Worm (Caenorhabditis elegans): Measurements from ENCODE around the gene F37C12.21.

F37C12.21 gene

DNA sequence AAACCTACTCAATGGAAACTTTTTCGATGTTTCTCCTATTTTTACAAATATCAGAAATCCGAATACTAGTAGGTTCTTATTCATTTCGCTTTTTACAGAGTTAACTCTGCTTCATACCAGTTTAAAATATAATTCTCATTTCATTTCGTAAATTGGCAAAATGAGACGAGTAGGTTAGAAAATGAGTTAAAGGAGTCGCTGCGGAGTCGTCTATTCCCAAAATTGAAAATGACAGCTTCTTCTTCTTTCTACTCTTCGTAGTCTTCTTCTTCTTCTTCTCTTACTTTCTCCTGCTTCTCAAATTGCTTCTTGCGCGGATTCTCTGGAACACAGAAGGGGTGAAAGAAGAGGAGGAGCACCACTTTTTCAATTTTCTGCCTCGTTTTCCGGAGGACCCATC lies 43.4 kb upstream of the F37C12.21 start, which contains the start of gene glr-2 (continued):
- TF ChIP-seq dpl-1 (GFP tag; optimal IDR thresholded peaks at IDR 0.05), result no peak
- no peak for TF ChIP-seq hmg-1.1 (GFP tag; IDR thresholded peaks at IDR 0.05)
- TF ChIP-seq ceh-62 (tag; optimal IDR thresholded peaks at IDR 0.05), result no peak

DNA sequence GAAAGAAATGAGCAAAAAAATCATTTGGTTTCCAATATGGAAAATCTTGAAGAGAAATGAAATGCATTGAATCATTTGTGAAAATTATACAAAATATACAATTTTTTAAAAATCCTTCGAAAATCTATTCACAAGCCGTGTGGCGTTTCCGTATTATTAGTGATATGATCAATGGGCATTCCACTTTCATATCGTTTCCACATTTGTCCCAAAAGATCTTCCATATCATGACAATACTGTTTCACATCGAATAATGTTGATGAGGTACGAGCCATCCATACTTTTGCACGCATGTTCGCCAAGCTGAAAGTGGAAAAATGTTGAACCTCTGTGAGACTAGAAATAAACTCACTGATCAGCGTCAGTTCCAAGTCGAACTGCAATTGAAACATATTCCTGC lies 41.8 kb upstream of the F37C12.21 start:
- no peak for TF ChIP-seq F10B5.3 (tag; optimal IDR thresholded peaks at IDR 0.05)
- TF ChIP-seq aha-1 (tag), result peak; percentile 91
- TF ChIP-seq lir-3 (tag; optimal IDR thresholded peaks at IDR 0.05), result no peak
- no peak for TF ChIP-seq F49E8.2 (tag; optimal IDR thresholded peaks at IDR 0.05; ENCODE audit: borderline replicate concordance)
- TF ChIP-seq duxl-1 (tag; optimal IDR thresholded peaks at IDR 0.05; ENCODE audit: poor library complexity), result no peak
- no peak for TF ChIP-seq ces-1 (GFP tag; optimal IDR thresholded peaks at IDR 0.05)
- no peak for TF ChIP-seq dpl-1 (GFP tag; optimal IDR thresholded peaks at IDR 0.05)
- 0 out of 2 replicates have a peak, but pooled peaks have one; percentile 12 for TF ChIP-seq T26A8.4 (GFP tag; IDR thresholded peaks at IDR 0.05)
- no peak for TF ChIP-seq F26F4.8 (GFP tag; conservative IDR thresholded peaks at IDR 0.05)
- TF ChIP-seq nhr-28 (tag; optimal IDR thresholded peaks at IDR 0.05), result no peak

DNA sequence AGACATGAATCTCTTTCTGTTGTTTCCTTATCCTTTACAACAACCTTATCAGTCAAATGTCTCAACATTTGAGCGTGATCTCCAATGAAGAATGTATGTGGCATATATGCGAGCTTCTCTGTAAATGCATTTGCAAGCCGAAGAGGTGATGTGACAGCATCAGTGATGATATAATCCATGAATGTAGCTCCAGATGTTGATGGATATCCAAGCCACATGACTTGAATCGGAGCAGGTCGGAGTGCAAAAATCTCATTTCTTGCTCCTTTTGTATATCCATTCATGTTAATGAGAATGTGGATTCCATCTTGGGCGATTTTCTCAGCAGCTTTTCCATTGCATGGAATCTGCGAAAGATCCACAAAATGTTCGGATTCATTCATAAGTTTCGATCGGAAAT lies 40.0 kb upstream of the F37C12.21 start:
- TF ChIP-seq aha-1 (tag) (peak; percentile 77), nhr-25 (tag; optimal IDR thresholded peaks at IDR 0.05; ENCODE audit: borderline replicate concordance, insufficient read depth) (no peak)

DNA sequence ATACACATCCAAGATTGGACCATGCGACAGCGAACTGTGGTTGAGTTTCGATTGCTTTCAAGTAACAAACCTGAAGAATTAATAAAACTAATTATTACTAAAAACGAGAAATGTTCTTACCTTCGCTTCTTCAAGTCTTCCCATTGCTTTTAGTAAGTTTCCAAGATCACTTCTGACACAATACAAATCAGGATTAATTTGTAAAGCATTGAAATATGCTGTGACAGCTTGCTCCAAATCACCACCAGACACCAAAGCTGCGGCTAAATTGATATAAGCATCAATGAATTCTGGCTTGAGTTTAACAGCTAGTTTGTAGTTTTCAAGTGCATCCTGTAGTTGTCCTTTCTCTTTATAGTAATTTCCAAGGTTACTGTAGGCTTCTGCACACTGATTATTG lies 38.0 kb upstream of the F37C12.21 start:
- TF ChIP-seq aha-1 (tag), result peak; percentile 91
- no peak for TF ChIP-seq dpl-1 (GFP tag; optimal IDR thresholded peaks at IDR 0.05)
- no peak for TF ChIP-seq arid-1 (GFP tag; conservative IDR thresholded peaks at IDR 0.05)
- TF ChIP-seq ztf-7 (tag; optimal IDR thresholded peaks at IDR 0.05), result no peak
- peak in 1 of 2 experiments; percentile 54 for TF ChIP-seq unc-62 (GFP tag; optimal IDR thresholded peaks at IDR 0.05 in 1 of 2)
- TF ChIP-seq unc-62 (tag; optimal IDR thresholded peaks at IDR 0.05), result no peak

DNA sequence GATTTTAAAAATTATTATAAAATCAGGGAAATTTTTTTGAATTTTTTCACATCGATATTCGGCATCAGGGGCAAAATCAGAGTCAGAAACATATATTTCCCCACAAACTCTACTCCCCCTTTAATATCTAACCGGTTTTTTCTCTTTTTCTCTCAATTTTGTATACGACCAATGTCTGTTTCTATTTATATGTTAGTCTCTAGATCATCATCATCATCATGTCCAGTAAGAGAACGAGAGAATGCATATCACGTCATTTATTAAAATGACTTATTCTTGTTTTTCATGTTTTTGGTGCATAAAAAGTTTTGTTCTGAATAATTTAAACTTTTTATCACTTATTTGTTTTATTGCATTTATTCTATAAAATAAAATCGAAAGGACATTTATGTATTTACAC lies 35.6 kb upstream of the F37C12.21 start:
- TF ChIP-seq daf-16 (GFP tag; optimal IDR thresholded peaks at IDR 0.05) (no peak), daf-16 (tag; optimal IDR thresholded peaks at IDR 0.05) (no peak), ctbp-1 (GFP tag; IDR thresholded peaks at IDR 0.05) (0 out of 2 replicates have a peak, but pooled peaks have one; percentile 37), nhr-76 (tag; optimal IDR thresholded peaks at IDR 0.05) (no peak), mep-1 (tag; optimal IDR thresholded peaks at IDR 0.05) (peak; percentile 2), dmd-9 (GFP tag; IDR thresholded peaks at IDR 0.05) (no peak), duxl-1 (tag; optimal IDR thresholded peaks at IDR 0.05; ENCODE audit: poor library complexity) (no peak), T26A8.4 (GFP tag; IDR thresholded peaks at IDR 0.05) (0 out of 2 replicates have a peak, but pooled peaks have one; percentile 7)

DNA sequence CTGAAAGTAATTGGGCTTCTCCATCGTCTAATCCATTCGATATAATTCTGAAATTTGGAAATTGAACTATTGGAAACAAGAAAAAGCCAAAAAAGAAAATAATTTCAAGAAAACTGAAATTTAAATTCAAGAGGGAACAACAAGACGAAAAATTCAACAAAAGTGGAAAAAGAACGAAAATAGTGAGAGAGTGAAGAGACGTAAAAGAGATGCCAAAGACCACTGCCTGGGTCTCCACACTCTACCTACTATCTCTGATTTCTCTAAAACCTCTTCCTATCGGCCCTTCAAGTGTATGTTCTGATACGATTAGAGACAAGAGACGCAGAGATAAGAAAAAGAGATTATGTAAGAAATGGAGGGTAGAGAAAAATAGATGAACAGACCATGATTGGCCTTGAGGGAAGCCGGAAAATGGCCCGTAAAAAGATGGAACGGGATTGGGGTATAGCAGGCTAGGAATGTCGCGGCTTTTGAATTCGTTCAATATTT lies 34.4 kb upstream of the F37C12.21 start, which contains the start of gene ogt-1:
TSS of gene ogt-1 (minus strand) at position 51 of the 492 bp plus-strand sequence.
- TF ChIP-seq ztf-11 (tag; optimal IDR thresholded peaks at IDR 0.05), result no peak
- 0 out of 2 replicates have a peak, but pooled peaks have one; percentile 36 for TF ChIP-seq php-3 (GFP tag; IDR thresholded peaks at IDR 0.05)
- no peak for TF ChIP-seq ceh-82 (tag; optimal IDR thresholded peaks at IDR 0.05)
- peak; percentile 79 for TF ChIP-seq dmd-6 (GFP tag; IDR thresholded peaks at IDR 0.05)
- TF ChIP-seq nhr-102 (tag; optimal IDR thresholded peaks at IDR 0.05), result peak; percentile 34
- TF ChIP-seq daf-16 (GFP tag; optimal IDR thresholded peaks at IDR 0.05), result peak in 1 of 2 experiments; percentile 24
- peak; percentile 82 for TF ChIP-seq daf-16 (tag; optimal IDR thresholded peaks at IDR 0.05)
- TF ChIP-seq mep-1 (tag; optimal IDR thresholded peaks at IDR 0.05), result peak; percentile 88
- TF ChIP-seq gei-8 (GFP tag; optimal IDR thresholded peaks at IDR 0.05), result no peak
- TF ChIP-seq lin-1 (GFP tag; IDR thresholded peaks at IDR 0.05), result peak; percentile 31; the same call in 1 of the 2 replicates
- TF ChIP-seq nhr-10 (tag; optimal IDR thresholded peaks at IDR 0.05), result peak; percentile 51
- no peak for TF ChIP-seq daf-8 (GFP tag; IDR thresholded peaks at IDR 0.05)
- TF ChIP-seq pqm-1 (tag; optimal IDR thresholded peaks at IDR 0.05), result no peak
- peak; percentile 85 for TF ChIP-seq rbr-2 (tag; optimal IDR thresholded peaks at IDR 0.05)
- no peak for TF ChIP-seq fos-1 (tag; optimal IDR thresholded peaks at IDR 0.05)
- TF ChIP-seq nhr-6 (tag; optimal IDR thresholded peaks at IDR 0.05), result peak; percentile 92
- no peak for TF ChIP-seq F44E2.7 (GFP tag; IDR thresholded peaks at IDR 0.05)
- TF ChIP-seq nhr-11 (tag; optimal IDR thresholded peaks at IDR 0.05), result peak; percentile 47
- TF ChIP-seq lin-13 (GFP tag; optimal IDR thresholded peaks at IDR 0.05), result peak; percentile 28
- TF ChIP-seq ceh-28 (tag; optimal IDR thresholded peaks at IDR 0.05), result peak; percentile 32
- TF ChIP-seq lsy-2 (tag; optimal IDR thresholded peaks at IDR 0.05), result peak; percentile 75 to 92
- TF ChIP-seq ztf-7 (tag; optimal IDR thresholded peaks at IDR 0.05), result no peak
- TF ChIP-seq ceh-62 (tag; optimal IDR thresholded peaks at IDR 0.05), result no peak
- no peak for TF ChIP-seq snpc-1.2 (GFP tag; IDR thresholded peaks at IDR 0.05)
- no peak for TF ChIP-seq lin-29 (GFP tag; IDR thresholded peaks at IDR 0.05)

Data from whole organism, L4 larva.